Fruit fly (Drosophila melanogaster) whole organism, prepupa: ENCODE data around the gene Fatp1.

ENCODE experiments used
- CG6792 ChIP-seq: fragments of 200-800 bp; sonication (Bioruptor generic); optimal IDR thresholded peaks from 3 replicates; lab custom pipeline; 2016; ENCODE audit warnings: missing biosample characterization, missing genetic modification characterization
- CG9139 ChIP-seq: fragments of 200-800 bp; sonication (Bioruptor generic); optimal IDR thresholded peaks from 3 replicates; lab custom pipeline; 2017; ENCODE audit warnings: missing biosample characterization, mild to moderate bottlenecking, missing genetic modification characterization
- Hr38 ChIP-seq: sonication (Bioruptor generic); optimal IDR thresholded peaks from 2 replicates; lab custom pipeline; 2016; ENCODE audit warnings: missing biosample characterization, missing genetic modification characterization
- Hr4 ChIP-seq: fragments of 200-800 bp; sonication (Bioruptor generic); optimal IDR thresholded peaks from 3 replicates; lab custom pipeline; 2016; ENCODE audit warnings: missing biosample characterization, missing genetic modification characterization
- esn ChIP-seq: fragments of 200-800 bp; sonication (Bioruptor generic); optimal IDR thresholded peaks from 2 replicates; lab custom pipeline; 2016; ENCODE audit warnings: missing biosample characterization, mild to moderate bottlenecking, missing genetic modification characterization, moderate library complexity

- no peak for TF ChIP-seq CG9139 (GFP tag; lab: Kevin White, UChicago)
- no peak for TF ChIP-seq Hr4 (GFP tag; lab: Kevin White, UChicago)
- TF ChIP-seq esn: no peak
- TF ChIP-seq Hr38 (GFP tag; lab: Kevin White, UChicago): no peak
- TF ChIP-seq CG6792: no peak
These were observed 46.8 kb downstream of the Fatp1 start for dm6 chr2L:10470211-10470610.
